Worm (Caenorhabditis elegans) whole organism, late embryonic: ENCODE measurements around the gene galt-1.
A peak's percentile ranks its signal among the peaks of the same experiment; 100 is the strongest.

Experiments used
- C08G9.2 ChIP-seq: sonication (generic microtip); optimal IDR thresholded peaks from 2 replicates; lab custom pipeline; 2016; ENCODE audit warnings: mild to moderate bottlenecking, missing genetic modification characterization, moderate library complexity, missing compliant biosample characterization
- C38D4.7 ChIP-seq: fragments of 200-800 bp; sonication (Bioruptor generic); optimal IDR thresholded peaks from 2 replicates; lab custom pipeline; 2018; ENCODE audit warnings: mild to moderate bottlenecking, missing genetic modification characterization, moderate library complexity, missing compliant biosample characterization
- F13H6.1 ChIP-seq: sonication (generic microtip); optimal IDR thresholded peaks from 2 replicates; lab custom pipeline; 2016; ENCODE audit warnings: missing genetic modification characterization, missing compliant biosample characterization
- Y22D7AL.16 ChIP-seq: sonication (generic microtip); optimal IDR thresholded peaks from 2 replicates; lab custom pipeline; 2016; ENCODE audit warnings: missing genetic modification characterization, missing compliant biosample characterization
- ahr-1 ChIP-seq: sonication (generic microtip); optimal IDR thresholded peaks from 2 replicates; lab custom pipeline; 2016; ENCODE audit warnings: missing genetic modification characterization, missing compliant biosample characterization
- ama-1 ChIP-seq: fragments of 150-350 bp; optimal IDR thresholded peaks from 2 replicates; lab custom pipeline; 2014
- ceh-14 ChIP-seq: sonication (generic microtip); optimal IDR thresholded peaks from 2 replicates; lab custom pipeline; 2016; ENCODE audit warnings: missing genotype, missing genetic modification characterization, missing compliant biosample characterization
- ceh-18 ChIP-seq: sonication (generic microtip); optimal IDR thresholded peaks from 2 replicates; lab custom pipeline; 2016; ENCODE audit warnings: missing genetic modification characterization, missing compliant biosample characterization
- ceh-19 ChIP-seq: fragments of 200-800 bp; sonication (Bioruptor generic); optimal IDR thresholded peaks from 2 replicates; lab custom pipeline; 2018; ENCODE audit warnings: mild to moderate bottlenecking, missing genetic modification characterization, missing compliant biosample characterization
- ceh-2 ChIP-seq: sonication (generic microtip); optimal IDR thresholded peaks from 2 replicates; lab custom pipeline; 2016; ENCODE audit warnings: missing genotype, missing genetic modification characterization, missing compliant biosample characterization
- ceh-30 ChIP-seq: fragments of 150-350 bp; optimal IDR thresholded peaks from 2 replicates; lab custom pipeline; 2014; ENCODE audit warnings: missing biosample characterization, missing genetic modification characterization
- ceh-31 ChIP-seq: sonication (generic microtip); optimal IDR thresholded peaks from 2 replicates; lab custom pipeline; 2016; ENCODE audit warnings: missing genetic modification characterization, missing compliant biosample characterization
- ceh-34 ChIP-seq: sonication (generic microtip); optimal IDR thresholded peaks from 2 replicates; lab custom pipeline; 2016; ENCODE audit warnings: mild to moderate bottlenecking, missing genetic modification characterization, missing compliant biosample characterization
- ceh-45 ChIP-seq: fragments of 200-800 bp; sonication (Bioruptor generic); IDR thresholded peaks from 2 replicates; pipeline ENCODE4 v1.3.6; 2022; ENCODE audit warnings: missing genetic modification reagents, missing genetic modification characterization, missing compliant biosample characterization
- ceh-9 ChIP-seq: sonication (generic microtip); optimal IDR thresholded peaks from 2 replicates; lab custom pipeline; 2016; ENCODE audit warnings: mild to moderate bottlenecking, missing genetic modification characterization, inconsistent platforms, missing compliant biosample characterization
- dmd-4 ChIP-seq: sonication (generic microtip); optimal IDR thresholded peaks from 2 replicates; lab custom pipeline; 2016; ENCODE audit warnings: borderline replicate concordance, missing genetic modification characterization, missing compliant biosample characterization
- elt-2 ChIP-seq: sonication (generic microtip); optimal IDR thresholded peaks from 2 replicates; lab custom pipeline; 2016; ENCODE audit warnings: missing genetic modification reagents, missing genetic modification characterization, missing compliant biosample characterization
- ets-4 ChIP-seq: sonication (generic microtip); optimal IDR thresholded peaks from 2 replicates; lab custom pipeline; 2016; ENCODE audit warnings: missing genetic modification characterization, missing compliant biosample characterization
- fax-1 ChIP-seq: sonication (generic microtip); optimal IDR thresholded peaks from 2 replicates; lab custom pipeline; 2016; ENCODE audit warnings: missing genotype, missing genetic modification characterization, missing compliant biosample characterization
- fkh-10 ChIP-seq: fragments of 150-350 bp; optimal IDR thresholded peaks from 2 replicates; lab custom pipeline; 2014; ENCODE audit warnings: missing biosample characterization, missing genetic modification reagents, missing genetic modification characterization
- fkh-6 ChIP-seq: sonication (generic microtip); optimal IDR thresholded peaks from 2 replicates; lab custom pipeline; 2016; ENCODE audit warnings: missing genetic modification characterization, missing compliant biosample characterization
- hlh-8 ChIP-seq: sonication (generic microtip); optimal IDR thresholded peaks from 2 replicates; lab custom pipeline; 2016; ENCODE audit warnings: missing genotype, missing genetic modification characterization, missing compliant biosample characterization
- lim-6 ChIP-seq: sonication (generic microtip); optimal IDR thresholded peaks from 2 replicates; lab custom pipeline; 2016; ENCODE audit warnings: missing genetic modification characterization, missing compliant biosample characterization
- madf-2 ChIP-seq: sonication (generic microtip); optimal IDR thresholded peaks from 2 replicates; lab custom pipeline; 2017; ENCODE audit warnings: missing genetic modification characterization, missing compliant biosample characterization
- mec-3 ChIP-seq: sonication (generic microtip); optimal IDR thresholded peaks from 2 replicates; lab custom pipeline; 2016; ENCODE audit warnings: borderline replicate concordance, missing genetic modification characterization, missing compliant biosample characterization
- nfya-1 ChIP-seq: sonication (generic microtip); optimal IDR thresholded peaks from 2 replicates; lab custom pipeline; 2017; ENCODE audit warnings: missing genetic modification characterization, mild to moderate bottlenecking, missing compliant biosample characterization, antibody characterized with exemption, moderate library complexity
- odd-2 ChIP-seq: sonication (generic microtip); optimal IDR thresholded peaks from 2 replicates; lab custom pipeline; 2017; ENCODE audit warnings: antibody characterized with exemption, mild to moderate bottlenecking, missing genetic modification characterization, missing compliant biosample characterization
- pag-3 ChIP-seq: sonication (generic microtip); optimal IDR thresholded peaks from 2 replicates; lab custom pipeline; 2016; ENCODE audit warnings: missing compliant biosample characterization, missing genetic modification characterization, borderline replicate concordance
- pat-9 ChIP-seq: fragments of 200-800 bp; sonication (Bioruptor generic); optimal IDR thresholded peaks from 2 replicates; lab custom pipeline; 2018; ENCODE audit warnings: mild to moderate bottlenecking, missing genetic modification characterization, moderate library complexity, missing compliant biosample characterization
- pax-1 ChIP-seq: fragments of 150-350 bp; optimal IDR thresholded peaks from 2 replicates; lab custom pipeline; 2014; ENCODE audit warnings: missing biosample characterization, missing genetic modification characterization
- pha-2 ChIP-seq: sonication (generic microtip); optimal IDR thresholded peaks from 2 replicates; lab custom pipeline; 2017; ENCODE audit warnings: mild to moderate bottlenecking, missing genetic modification characterization, missing compliant biosample characterization
- pha-4 ChIP-seq: fragments of 150-350 bp; optimal IDR thresholded peaks from 2 replicates; lab custom pipeline; 2018; ENCODE audit warnings: missing biosample characterization, missing genetic modification reagents, missing genetic modification characterization
- pros-1 ChIP-seq: fragments of 150-350 bp; optimal IDR thresholded peaks from 2 replicates; lab custom pipeline; 2014; ENCODE audit warnings: missing biosample characterization, missing genetic modification reagents, missing genetic modification characterization
- ref-2 ChIP-seq: sonication (generic microtip); optimal IDR thresholded peaks from 2 replicates; lab custom pipeline; 2016; ENCODE audit warnings: missing genetic modification characterization, missing compliant biosample characterization
- rnt-1 ChIP-seq: sonication (generic microtip); optimal IDR thresholded peaks from 2 replicates; lab custom pipeline; 2016; ENCODE audit warnings: missing genetic modification characterization, missing compliant biosample characterization
- sdc-2 ChIP-seq: sonication (generic microtip); optimal IDR thresholded peaks from 2 replicates; lab custom pipeline; 2016; ENCODE audit warnings: missing genotype, missing genetic modification characterization, missing compliant biosample characterization
- sox-4 ChIP-seq: sonication (generic microtip); optimal IDR thresholded peaks from 2 replicates; lab custom pipeline; 2017; ENCODE audit warnings: mild to moderate bottlenecking, missing genetic modification characterization, inconsistent platforms, missing compliant biosample characterization
- syd-9 ChIP-seq: sonication (generic microtip); optimal IDR thresholded peaks from 2 replicates; lab custom pipeline; 2016; ENCODE audit warnings: mild to moderate bottlenecking, missing genetic modification characterization, moderate library complexity, missing compliant biosample characterization
- tbx-2 ChIP-seq: sonication (generic microtip); optimal IDR thresholded peaks from 2 replicates; lab custom pipeline; 2016; ENCODE audit warnings: missing genetic modification characterization, missing compliant biosample characterization
- tbx-7 ChIP-seq: sonication (generic microtip); optimal IDR thresholded peaks from 2 replicates; lab custom pipeline; 2016; ENCODE audit warnings: missing genotype, missing genetic modification characterization, missing compliant biosample characterization
- ttx-3 ChIP-seq: sonication (generic microtip); optimal IDR thresholded peaks from 2 replicates; lab custom pipeline; 2016; ENCODE audit warnings: missing genetic modification reagents, missing genetic modification characterization, missing compliant biosample characterization
- unc-42 ChIP-seq: sonication (generic microtip); optimal IDR thresholded peaks from 2 replicates; lab custom pipeline; 2016; ENCODE audit warnings: missing genotype, missing genetic modification characterization, missing compliant biosample characterization
- unc-86 ChIP-seq: sonication (generic microtip); optimal IDR thresholded peaks from 2 replicates; lab custom pipeline; 2016; ENCODE audit warnings: missing genetic modification characterization, missing compliant biosample characterization
- zip-5 ChIP-seq: sonication (generic microtip); optimal IDR thresholded peaks from 2 replicates; lab custom pipeline; 2016; ENCODE audit warnings: missing genetic modification characterization, missing compliant biosample characterization
- ztf-16 ChIP-seq: sonication (generic microtip); optimal IDR thresholded peaks from 2 replicates; lab custom pipeline; 2017; ENCODE audit warnings: missing genetic modification characterization, missing compliant biosample characterization

galt-1 gene

DNA sequence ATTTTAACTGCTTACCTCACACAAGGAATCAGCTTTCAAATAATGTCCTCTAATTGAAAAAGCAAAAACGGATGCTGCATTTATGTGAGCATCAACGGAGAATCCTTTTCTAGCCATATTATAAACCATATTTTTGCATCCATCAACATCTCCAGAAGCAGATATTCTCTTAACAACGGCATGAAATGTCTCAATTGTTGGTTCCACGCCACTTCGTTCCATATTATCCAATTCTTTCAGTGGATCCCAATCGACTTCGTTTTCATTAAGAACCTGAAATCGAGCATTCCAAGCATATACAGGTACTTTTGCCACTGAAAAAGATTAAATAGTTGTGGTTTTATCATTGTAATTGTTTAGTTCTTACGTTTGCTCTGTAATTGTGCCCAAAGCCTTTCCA lies 13.8 kb upstream of the galt-1 start:
- no peak for TF ChIP-seq ceh-34 (tag; lab: Kevin White, UChicago)
- TF ChIP-seq pax-1, result no peak
- TF ChIP-seq odd-2 (tag; lab: Kevin White, UChicago), result no peak
- no peak for TF ChIP-seq ceh-19 (GFP tag; lab: Kevin White, UChicago)
- TF ChIP-seq ahr-1 (tag; lab: Kevin White, UChicago), result no peak
- no peak for TF ChIP-seq ceh-30 (tag; lab: Kevin White, UChicago)
- no peak for TF ChIP-seq fkh-10 (GFP tag; lab: Kevin White, UChicago)
- no peak for TF ChIP-seq pha-4
- TF ChIP-seq pros-1 (tag; lab: Kevin White, UChicago), result no peak
- no peak for TF ChIP-seq pat-9 (tag; lab: Kevin White, UChicago)
- no peak for TF ChIP-seq ceh-9 (tag; lab: Kevin White, UChicago)
- no peak for TF ChIP-seq ttx-3 (tag; lab: Kevin White, UChicago)
- no peak for TF ChIP-seq syd-9

- TF ChIP-seq unc-86 (tag; lab: Kevin White, UChicago), result peak; percentile 12
- peak; percentile 11 for TF ChIP-seq ttx-3 (tag; lab: Kevin White, UChicago)
- peak; percentile 83 for TF ChIP-seq hlh-8 (tag; lab: Kevin White, UChicago)
- TF ChIP-seq nfya-1 (tag; lab: Kevin White, UChicago), result no peak
- TF ChIP-seq mec-3 (tag; lab: Kevin White, UChicago), result peak; percentile 92
- peak; percentile 27 for TF ChIP-seq ahr-1 (tag; lab: Kevin White, UChicago)
- TF ChIP-seq F13H6.1 (tag; lab: Kevin White, UChicago), result peak; percentile 41
- peak; percentile 94 for TF ChIP-seq ceh-31 (tag; lab: Kevin White, UChicago)
- peak; percentile 69 for TF ChIP-seq ceh-14 (tag; lab: Kevin White, UChicago)
- TF ChIP-seq ceh-45 (GFP tag; lab: Robert Waterston, UW), result no peak
- TF ChIP-seq ref-2, result peak; percentile 89
- peak; percentile 97 for TF ChIP-seq tbx-7 (tag; lab: Kevin White, UChicago)
- TF ChIP-seq madf-2 (tag; lab: Kevin White, UChicago), result peak; percentile 36
- peak; percentile 96 for TF ChIP-seq ets-4 (tag; lab: Kevin White, UChicago)
- peak; percentile 51 for TF ChIP-seq unc-42 (tag; lab: Kevin White, UChicago)
- TF ChIP-seq tbx-2 (tag; lab: Kevin White, UChicago), result peak; percentile 91
- TF ChIP-seq C38D4.7 (GFP tag; lab: Kevin White, UChicago), result no peak
- no peak for TF ChIP-seq ceh-18
- no peak for TF ChIP-seq ama-1 (lab: Kevin White, UChicago)
- TF ChIP-seq fax-1, result peak; percentile 66
- TF ChIP-seq ceh-2 (tag; lab: Kevin White, UChicago), result peak; percentile 94
- TF ChIP-seq zip-5 (tag; lab: Kevin White, UChicago), result peak; percentile 82
- TF ChIP-seq C08G9.2 (tag; lab: Kevin White, UChicago), result peak; percentile 98
- no peak for TF ChIP-seq odd-2 (tag; lab: Kevin White, UChicago)
- peak; percentile 55 for TF ChIP-seq lim-6 (tag; lab: Kevin White, UChicago)
- TF ChIP-seq rnt-1 (tag; lab: Kevin White, UChicago), result peak; percentile 74
- peak; percentile 28 for TF ChIP-seq fkh-6 (tag; lab: Kevin White, UChicago)
Measured at ce11 chrV:5917707-5918106, 13.0 kb upstream of the galt-1 start, which contains the start of gene lrpr-1. TSS of gene lrpr-1 (minus strand) at chrV:5917891.

ce11 chrV:5919887-5920286 lies 10.8 kb upstream of the galt-1 start, which contains the start of gene C04E6.12:
TSS of gene C04E6.12 (minus strand) at chrV:5919987.
- TF ChIP-seq ceh-18 (no peak), nfya-1 (tag; lab: Kevin White, UChicago) (no peak), ahr-1 (tag; lab: Kevin White, UChicago) (no peak), pros-1 (tag; lab: Kevin White, UChicago) (no peak), dmd-4 (no peak), tbx-2 (tag; lab: Kevin White, UChicago) (no peak), pag-3 (no peak), ztf-16 (tag; lab: Kevin White, UChicago) (no peak), pha-2 (tag; lab: Kevin White, UChicago) (no peak), ttx-3 (tag; lab: Kevin White, UChicago) (no peak), sdc-2 (tag; lab: Kevin White, UChicago) (no peak), ets-4 (tag; lab: Kevin White, UChicago) (no peak), tbx-7 (tag; lab: Kevin White, UChicago) (no peak), elt-2 (tag; lab: Kevin White, UChicago) (no peak), sox-4 (tag; lab: Kevin White, UChicago) (no peak), ref-2 (no peak), Y22D7AL.16 (no peak), ceh-45 (GFP tag; lab: Robert Waterston, UW) (no peak), ceh-9 (tag; lab: Kevin White, UChicago) (no peak)
